Fruit fly (Drosophila melanogaster): ENCODE measurements around the gene hay.

hay gene

dm6 chr3L:10665433-10666150 is 34.7 kb downstream of the hay start (continued):
- peak; percentile 89 for TF ChIP-seq bab2 (GFP tag; optimal IDR thresholded peaks at IDR 0.05)
- peak; percentile 85 for TF ChIP-seq Mrtf (GFP tag; IDR thresholded peaks at IDR 0.05)

dm6 chr3L:10666511-10667003 is 35.7 kb downstream of the hay start:
- TF ChIP-seq ATbp (GFP tag; optimal IDR thresholded peaks at IDR 0.05) (no peak), CG1832 (GFP tag; optimal IDR thresholded peaks at IDR 0.05) (peak; percentile 25), CG9437 (GFP tag; optimal IDR thresholded peaks at IDR 0.05) (no peak), kni (GFP tag; optimal IDR thresholded peaks at IDR 0.05) (no peak), pb (GFP tag; optimal IDR thresholded peaks at IDR 0.05) (no peak), eve (GFP tag; optimal IDR thresholded peaks at IDR 0.05) (no peak), Sry-β (GFP tag; optimal IDR thresholded peaks at IDR 0.05) (no peak), Abd-B (GFP tag; optimal IDR thresholded peaks at IDR 0.05) (no peak), hkb (optimal IDR thresholded peaks at IDR 0.05) (no peak), hkb (GFP tag; IDR thresholded peaks at IDR 0.05) (no peak), CG5245 (GFP tag; optimal IDR thresholded peaks at IDR 0.05) (peak; percentile 57), CG17359 (tag; optimal IDR thresholded peaks at IDR 0.05) (no peak), CG18011 (GFP tag; optimal IDR thresholded peaks at IDR 0.05) (no peak), chn (GFP tag; optimal IDR thresholded peaks at IDR 0.05) (no peak), MTF-1 (GFP tag; optimal IDR thresholded peaks at IDR 0.05; ENCODE audit: borderline replicate concordance) (no peak), p53 (GFP tag; optimal IDR thresholded peaks at IDR 0.05) (no peak), NFAT (GFP tag; IDR thresholded peaks at IDR 0.05) (no peak), danr (GFP tag; IDR thresholded peaks at IDR 0.05) (no peak), sens (GFP tag) (peak; percentile 46), CG11398 (GFP tag; optimal IDR thresholded peaks at IDR 0.05) (peak; percentile 0), kah (GFP tag; optimal IDR thresholded peaks at IDR 0.05) (peak; percentile 70), prd (optimal IDR thresholded peaks at IDR 0.05) (no peak), prd (GFP tag; IDR thresholded peaks at IDR 0.05) (no peak), Hr39 (optimal IDR thresholded peaks at IDR 0.05) (no peak), Ets65A (GFP tag) (peak; percentile 20), CG9727 (GFP tag; optimal IDR thresholded peaks at IDR 0.05) (no peak), D (optimal IDR thresholded peaks at IDR 0.05) (no peak), D (GFP tag; optimal IDR thresholded peaks at IDR 0.05) (no peak), chif (GFP tag; optimal IDR thresholded peaks at IDR 0.05) (no peak), tio (GFP tag; optimal IDR thresholded peaks at IDR 0.05) (no peak), CG4424 (GFP tag; optimal IDR thresholded peaks at IDR 0.05) (no peak), eyg (GFP tag; optimal IDR thresholded peaks at IDR 0.05) (no peak), CG14667 (GFP tag; IDR thresholded peaks at IDR 0.05) (no peak), Trl (optimal IDR thresholded peaks at IDR 0.05) (peak; percentile 4 to 16), Trl (GFP tag; optimal IDR thresholded peaks at IDR 0.05) (no peak), CG7556 (GFP tag; optimal IDR thresholded peaks at IDR 0.05) (no peak), mld (GFP tag; IDR thresholded peaks at IDR 0.05; ENCODE audit: partially characterized antibody) (no peak), CG2116 (GFP tag; optimal IDR thresholded peaks at IDR 0.05) (no peak), CHES-1-like (GFP tag; optimal IDR thresholded peaks at IDR 0.05) (no peak), Deaf1 (tag; optimal IDR thresholded peaks at IDR 0.05) (no peak), CG43689 (GFP tag; IDR thresholded peaks at IDR 0.05) (no peak), slou (GFP tag; optimal IDR thresholded peaks at IDR 0.05) (no peak), hbn (GFP tag; IDR thresholded peaks at IDR 0.05; ENCODE audit: partially characterized antibody) (no peak), Sox100B (GFP tag; optimal IDR thresholded peaks at IDR 0.05) (no peak), CG6791 (GFP tag; IDR thresholded peaks at IDR 0.05; ENCODE audit: partially characterized antibody) (peak; percentile 68; the same call in 2 of the 3 replicates), fd3F (GFP tag; optimal IDR thresholded peaks at IDR 0.05) (no peak), stc (GFP tag; IDR thresholded peaks at IDR 0.05) (no peak), insv (GFP tag; optimal IDR thresholded peaks at IDR 0.05) (no peak)
